Fruit fly (Drosophila melanogaster) whole organism, embryonic: ENCODE measurements around the gene CG13258.

ENCODE experiments used
- BtbVII ChIP-seq: fragments of 200-800 bp; sonication (Bioruptor generic); optimal IDR thresholded peaks from 3 replicates; lab custom pipeline; 2017; ENCODE audit warnings: missing biosample characterization, mild to moderate bottlenecking, missing genetic modification characterization
- CG10209 ChIP-seq: fragments of 200-800 bp; sonication (Bioruptor generic); optimal IDR thresholded peaks from 3 replicates; lab custom pipeline; 2017; ENCODE audit warnings: missing biosample characterization, mild to moderate bottlenecking, missing genetic modification characterization, missing genetic modification reagents
- CG10274 ChIP-seq: fragments of 200-800 bp; sonication (Bioruptor generic); optimal IDR thresholded peaks from 3 replicates; lab custom pipeline; 2017; ENCODE audit warnings: missing biosample characterization, mild to moderate bottlenecking, missing genetic modification characterization
- CG10321 ChIP-seq: fragments of 200-800 bp; sonication (Bioruptor generic); IDR thresholded peaks from 2 replicates; pipeline ENCODE4 v1.3.6; 2022; ENCODE audit warnings: missing biosample characterization, missing genetic modification characterization
- CG11085 ChIP-seq: fragments of 200-800 bp; sonication (Bioruptor generic); IDR thresholded peaks from 2 replicates; pipeline ENCODE4 v1.3.6; 2022; ENCODE audit warnings: missing biosample characterization, missing genetic modification characterization
- CG12236 ChIP-seq: fragments of 200-800 bp; sonication (Bioruptor generic); optimal IDR thresholded peaks from 2 replicates; lab custom pipeline; 2016; ENCODE audit warnings: missing biosample characterization, missing genetic modification characterization
- CG13296 ChIP-seq: fragments of 200-800 bp; sonication (Bioruptor generic); optimal IDR thresholded peaks from 3 replicates; lab custom pipeline; 2018; ENCODE audit warnings: missing biosample characterization, mild to moderate bottlenecking, missing genetic modification characterization
- CG15011 ChIP-seq: fragments of 200-800 bp; sonication (Bioruptor generic); optimal IDR thresholded peaks from 3 replicates; lab custom pipeline; 2018; ENCODE audit warnings: missing biosample characterization, mild to moderate bottlenecking, missing genetic modification characterization
- CG15073 ChIP-seq: fragments of 200-800 bp; sonication (Bioruptor generic); optimal IDR thresholded peaks from 2 replicates; lab custom pipeline; 2016; ENCODE audit warnings: missing biosample characterization, missing genetic modification characterization
- CG1529 ChIP-seq: fragments of 200-800 bp; sonication (Bioruptor generic); optimal IDR thresholded peaks from 3 replicates; lab custom pipeline; 2018; ENCODE audit warnings: missing biosample characterization, missing genetic modification characterization
- CG15696 ChIP-seq: fragments of 200-800 bp; sonication (Bioruptor generic); optimal IDR thresholded peaks from 2 replicates; lab custom pipeline; 2019; ENCODE audit warnings: missing biosample characterization, mild to moderate bottlenecking, missing genetic modification characterization, moderate library complexity
- CG1647 ChIP-seq: fragments of 200-800 bp; sonication (Bioruptor generic); optimal IDR thresholded peaks from 3 replicates; lab custom pipeline; 2016; ENCODE audit warnings: missing biosample characterization, missing genetic modification characterization
- CG17568 ChIP-seq: fragments of 200-800 bp; sonication (Bioruptor generic); optimal IDR thresholded peaks from 2 replicates; lab custom pipeline; 2018; ENCODE audit warnings: missing biosample characterization, mild to moderate bottlenecking, missing genetic modification characterization, moderate library complexity
- CG17829 ChIP-seq: fragments of 200-800 bp; optimal IDR thresholded peaks from 2 replicates; lab custom pipeline; 2019; ENCODE audit warnings: missing biosample characterization, mild to moderate bottlenecking, missing genetic modification characterization, moderate library complexity
- CG17912 ChIP-seq: fragments of 200-800 bp; sonication (Bioruptor generic); optimal IDR thresholded peaks from 2 replicates; lab custom pipeline; 2018; ENCODE audit warnings: missing biosample characterization, mild to moderate bottlenecking, missing genetic modification characterization
- CG2202 ChIP-seq: fragments of 200-800 bp; sonication (Bioruptor generic); optimal IDR thresholded peaks from 2 replicates; lab custom pipeline; 2018; ENCODE audit warnings: missing biosample characterization, mild to moderate bottlenecking, missing genetic modification characterization
- CG5245 ChIP-seq: fragments of 200-800 bp; sonication (Bioruptor generic); optimal IDR thresholded peaks from 3 replicates; lab custom pipeline; 2016; ENCODE audit warnings: missing biosample characterization, missing genetic modification characterization
- CG6854 ChIP-seq: fragments of 200-800 bp; sonication (Bioruptor generic); optimal IDR thresholded peaks from 3 replicates; lab custom pipeline; 2017; ENCODE audit warnings: missing biosample characterization, mild to moderate bottlenecking, missing genetic modification characterization
- CG7271 ChIP-seq: fragments of 200-800 bp; sonication (Bioruptor generic); optimal IDR thresholded peaks from 2 replicates; lab custom pipeline; 2018; ENCODE audit warnings: missing biosample characterization, mild to moderate bottlenecking, missing genetic modification characterization, moderate library complexity
- CG7372 ChIP-seq: fragments of 200-800 bp; sonication (Bioruptor generic); IDR thresholded peaks from 2 replicates; pipeline ENCODE4 v1.3.6; 2022; ENCODE audit warnings: missing biosample characterization, missing genetic modification characterization
- CTCF ChIP-seq: fragments of 200-800 bp; sonication (Bioruptor generic); optimal IDR thresholded peaks from 2 replicates; lab custom pipeline; 2017; ENCODE audit warnings: missing biosample characterization, mild to moderate bottlenecking, missing genetic modification characterization, moderate library complexity
- CoRest ChIP-seq: fragments of 200-800 bp; sonication (Bioruptor generic); optimal IDR thresholded peaks from 3 replicates; lab custom pipeline; 2018; ENCODE audit warnings: missing biosample characterization, mild to moderate bottlenecking, missing genetic modification characterization, moderate library complexity
- Dp ChIP-seq: fragments of 200-800 bp; sonication (Bioruptor generic); optimal IDR thresholded peaks from 2 replicates; lab custom pipeline; 2018; ENCODE audit warnings: missing biosample characterization, mild to moderate bottlenecking, missing genetic modification characterization, moderate library complexity
- E2f1 ChIP-seq: fragments of 200-800 bp; sonication (Bioruptor generic); IDR thresholded peaks from 2 replicates; pipeline ENCODE4 v1.3.6; 2022; ENCODE audit warnings: missing biosample characterization, missing genetic modification characterization
- ERR ChIP-seq: fragments of 200-800 bp; sonication (Bioruptor generic); optimal IDR thresholded peaks from 2 replicates; lab custom pipeline; 2016; ENCODE audit warnings: missing biosample characterization, missing genetic modification characterization
- Fer1 ChIP-seq: fragments of 200-800 bp; sonication (Bioruptor generic); optimal IDR thresholded peaks from 2 replicates; lab custom pipeline; 2017; ENCODE audit warnings: missing biosample characterization, mild to moderate bottlenecking, missing genetic modification characterization
- Gsc ChIP-seq: fragments of 200-800 bp; sonication (Bioruptor generic); IDR thresholded peaks from 2 replicates; pipeline ENCODE4 v1.3.6; 2022; ENCODE audit warnings: missing biosample characterization, missing genetic modification characterization
- HLH54F ChIP-seq: fragments of 200-800 bp; sonication (Bioruptor generic); optimal IDR thresholded peaks from 3 replicates; lab custom pipeline; 2016; ENCODE audit warnings: missing biosample characterization, missing genetic modification characterization
- Hsf ChIP-seq: fragments of 200-800 bp; sonication (Bioruptor generic); optimal IDR thresholded peaks from 3 replicates; lab custom pipeline; 2016; ENCODE audit warnings: missing biosample characterization, missing genetic modification characterization
- Lpt ChIP-seq: fragments of >200 bp; optimal IDR thresholded peaks from 2 replicates; lab custom pipeline; 2018; ENCODE audit warnings: missing biosample characterization, missing genetic modification characterization
- Mrtf ChIP-seq: fragments of 200-800 bp; sonication (Bioruptor generic); IDR thresholded peaks from 3 replicates; pipeline ENCODE4 v1.3.6; 2022; ENCODE audit warnings: missing biosample characterization, missing genetic modification characterization
- Nf-YB ChIP-seq: fragments of 200-800 bp; sonication (Bioruptor generic); optimal IDR thresholded peaks from 3 replicates; lab custom pipeline; 2019; ENCODE audit warnings: missing biosample characterization, mild to moderate bottlenecking, missing genetic modification characterization, moderate library complexity
- Usf ChIP-seq: fragments of 200-800 bp; sonication (Bioruptor generic); optimal IDR thresholded peaks from 2 replicates; lab custom pipeline; 2017; ENCODE audit warnings: missing genotype, missing biosample characterization, missing genetic modification characterization
- ab ChIP-seq: fragments of 200-800 bp; sonication (Bioruptor generic); optimal IDR thresholded peaks from 2 replicates; lab custom pipeline; 2016; ENCODE audit warnings: missing biosample characterization, missing genetic modification characterization
- abd-A ChIP-seq: fragments of 200-800 bp; sonication (Bioruptor generic); optimal IDR thresholded peaks from 3 replicates; lab custom pipeline; 2019; ENCODE audit warnings: missing biosample characterization, mild to moderate bottlenecking, missing genetic modification characterization, moderate library complexity
- disco-r ChIP-seq: fragments of 200-800 bp; sonication (Bioruptor generic); optimal IDR thresholded peaks from 2 replicates; lab custom pipeline; 2016; ENCODE audit warnings: missing biosample characterization, missing genetic modification characterization
- fd3F ChIP-seq: fragments of 200-800 bp; sonication (Bioruptor generic); optimal IDR thresholded peaks from 2 replicates; lab custom pipeline; 2018; ENCODE audit warnings: missing biosample characterization, mild to moderate bottlenecking, missing genetic modification characterization, moderate library complexity
- gro ChIP-seq: fragments of 200-800 bp; sonication (Bioruptor generic); optimal IDR thresholded peaks from 2 replicates; lab custom pipeline; 2016; ENCODE audit warnings: missing biosample characterization, missing genetic modification characterization
- her ChIP-seq: fragments of 200-800 bp; sonication (Bioruptor generic); optimal IDR thresholded peaks from 2 replicates; lab custom pipeline; 2016; ENCODE audit warnings: missing biosample characterization, missing genetic modification characterization
- insv ChIP-seq, 2 experiments: fragments of 200-800 bp; sonication (Bioruptor generic); optimal IDR thresholded peaks; 3 replicates each; lab custom pipeline; 2016 to 2018; ENCODE audit warnings: missing biosample characterization in 2 of 2, missing genetic modification characterization in 2 of 2
- inv ChIP-seq: fragments of 200-800 bp; sonication (Bioruptor generic); IDR thresholded peaks from 2 replicates; pipeline ENCODE4 v1.3.6; 2022; ENCODE audit warnings: missing biosample characterization, missing genetic modification characterization; ENCODE audit not compliant: partially characterized antibody
- lab ChIP-seq: fragments of 200-800 bp; sonication (Bioruptor generic); optimal IDR thresholded peaks from 3 replicates; lab custom pipeline; 2017; ENCODE audit warnings: missing biosample characterization, missing genetic modification characterization, mild to moderate bottlenecking, moderate library complexity, missing genetic modification reagents
- nerfin-2 ChIP-seq: fragments of 200-800 bp; sonication (Bioruptor generic); IDR thresholded peaks from 2 replicates; pipeline ENCODE4 v1.3.6; 2022; ENCODE audit warnings: missing biosample characterization, missing genetic modification characterization; ENCODE audit not compliant: partially characterized antibody
- oc ChIP-seq: fragments of 200-800 bp; sonication (Bioruptor generic); optimal IDR thresholded peaks from 2 replicates; lab custom pipeline; 2018; ENCODE audit warnings: missing biosample characterization, mild to moderate bottlenecking, missing genetic modification characterization, moderate library complexity
- slbo ChIP-seq: fragments of 200-800 bp; sonication (Bioruptor generic); IDR thresholded peaks from 2 replicates; pipeline ENCODE4 v1.3.6; 2022; ENCODE audit warnings: missing biosample characterization, missing genetic modification characterization
- stc ChIP-seq: fragments of 200-800 bp; sonication (Bioruptor generic); IDR thresholded peaks from 2 replicates; pipeline ENCODE4 v1.3.6; 2022; ENCODE audit warnings: missing biosample characterization, missing genetic modification characterization
- toy ChIP-seq: fragments of 200-800 bp; sonication (Bioruptor generic); IDR thresholded peaks from 2 replicates; pipeline ENCODE4 v1.3.6; 2022; ENCODE audit warnings: missing biosample characterization, missing genetic modification characterization
- tx ChIP-seq: fragments of 200-800 bp; sonication (Bioruptor generic); optimal IDR thresholded peaks from 2 replicates; lab custom pipeline; 2016; ENCODE audit warnings: missing biosample characterization, missing genetic modification characterization
- vfl ChIP-seq: fragments of 200-800 bp; sonication (Bioruptor generic); optimal IDR thresholded peaks from 2 replicates; lab custom pipeline; 2016; ENCODE audit warnings: missing biosample characterization, missing genetic modification characterization
- zen2 ChIP-seq: fragments of 200-800 bp; sonication (Bioruptor generic); IDR thresholded peaks from 3 replicates; pipeline ENCODE4 v1.3.6; 2022; ENCODE audit warnings: missing biosample characterization, missing genetic modification characterization; ENCODE audit not compliant: partially characterized antibody

CG13258 gene

dm6 chr2L:16287602-16288392 is 5.0 kb downstream of the CG13258 start, which contains the start of the genes crp and pkaap (continued):
- TF ChIP-seq lab (GFP tag; lab: Kevin White, UChicago) (peak; percentile 85), ab (GFP tag; lab: Kevin White, UChicago) (peak; percentile 56), CG15073 (peak; percentile 13), CG1647 (peak; percentile 89), insv (GFP tag; optimal IDR thresholded peaks at IDR 0.05; lab: Kevin White, UChicago) (peak in 1 of 2 experiments; percentile 77), CG7271 (tag; lab: Kevin White, UChicago) (peak; percentile 51), inv (no peak), vfl (GFP tag; lab: Kevin White, UChicago) (peak; percentile 78), CG11085 (no peak), CG17568 (GFP tag; lab: Kevin White, UChicago) (no peak), Dp (peak; percentile 90), abd-A (tag; lab: Kevin White, UChicago) (peak; percentile 65), her (GFP tag; lab: Kevin White, UChicago) (peak; percentile 84), CG13296 (GFP tag; lab: Kevin White, UChicago) (peak; percentile 55), CG17912 (GFP tag; lab: Kevin White, UChicago) (peak; percentile 74), CG6854 (GFP tag; lab: Kevin White, UChicago) (peak; percentile 37), tx (GFP tag; lab: Kevin White, UChicago) (peak; percentile 84), fd3F (GFP tag; lab: Kevin White, UChicago) (peak; percentile 45), BtbVII (peak; percentile 70), Hsf (GFP tag; lab: Kevin White, UChicago) (peak; percentile 91), nerfin-2 (GFP tag; lab: Robert Waterston, UW) (no peak), CG12236 (GFP tag; lab: Kevin White, UChicago) (peak; percentile 59), CG2202 (tag; lab: Kevin White, UChicago) (peak; percentile 41), disco-r (GFP tag; lab: Kevin White, UChicago) (peak; percentile 60), Nf-YB (GFP tag; lab: Kevin White, UChicago) (no peak), HLH54F (peak; percentile 89), CG10321 (GFP tag; lab: Robert Waterston, UW) (no peak), CG7372 (no peak), E2f1 (no peak), Fer1 (GFP tag; lab: Kevin White, UChicago) (peak; percentile 54), CG15011 (GFP tag; lab: Kevin White, UChicago) (no peak), Usf (GFP tag; lab: Kevin White, UChicago) (peak; percentile 47), CG5245 (GFP tag; lab: Kevin White, UChicago) (peak; percentile 90), Gsc (GFP tag; lab: Robert Waterston, UW) (no peak), Lpt (GFP tag; lab: Kevin White, UChicago) (no peak), gro (GFP tag; lab: Kevin White, UChicago) (peak; percentile 89), CG1529 (GFP tag; lab: Kevin White, UChicago) (peak; percentile 61), CG15696 (peak; percentile 72), CG17829 (tag; lab: Kevin White, UChicago) (peak; percentile 74), zen2 (GFP tag; lab: Robert Waterston, UW) (no peak), slbo (GFP tag; lab: Robert Waterston, UW) (no peak), CG10274 (GFP tag; lab: Kevin White, UChicago) (no peak), CG10209 (GFP tag; lab: Kevin White, UChicago) (peak; percentile 71), stc (GFP tag; lab: Robert Waterston, UW) (no peak), ERR (GFP tag; lab: Kevin White, UChicago) (peak; percentile 87), Mrtf (GFP tag; lab: Robert Waterston, UW) (no peak), CTCF (peak; percentile 100), CoRest (tag; lab: Kevin White, UChicago) (peak; percentile 56), toy (GFP tag; lab: Robert Waterston, UW) (no peak), oc (tag; lab: Kevin White, UChicago) (no peak)
